Worm (Caenorhabditis elegans): ENCODE measurements around the gene lpr-5.

The lpr-5 gene

DNA sequence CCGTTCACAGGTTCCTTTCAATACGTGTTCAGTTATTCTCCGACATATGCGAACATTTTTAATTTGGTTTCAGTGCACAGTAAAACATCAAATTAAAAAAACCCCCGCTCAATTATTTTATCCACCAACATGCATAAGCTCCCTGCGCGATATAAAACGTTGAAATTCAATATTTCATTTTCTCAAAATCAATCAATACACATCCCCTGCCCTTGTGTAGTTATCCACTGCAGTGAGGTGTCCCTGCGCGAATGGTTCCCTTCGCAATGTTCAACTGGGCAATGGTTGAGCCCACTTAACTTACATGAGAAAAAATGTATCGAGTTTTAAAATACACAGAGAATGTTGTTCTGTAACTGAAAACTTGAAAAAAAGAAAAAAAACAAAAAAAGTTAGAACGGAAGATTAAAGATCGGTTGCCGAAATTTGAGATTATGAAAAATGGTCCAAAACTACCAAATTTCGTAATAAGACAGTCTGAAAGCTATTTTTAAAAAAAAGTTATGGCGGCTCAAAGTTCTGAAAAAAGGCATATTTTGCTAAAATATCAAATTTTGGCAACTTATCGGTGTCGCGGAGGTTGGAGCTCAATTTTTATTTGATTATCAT is 32.2 kb downstream of the lpr-5 start (continued):
- TF ChIP-seq nhr-23 (tag; optimal IDR thresholded peaks at IDR 0.05): peak; percentile 100

ce11 chrX:11095480-11095879 is 33.6 kb downstream of the lpr-5 start:
- no peak for TF ChIP-seq nhr-11 (tag; optimal IDR thresholded peaks at IDR 0.05)
- peak; percentile 30 for TF ChIP-seq R02D3.7 (tag; optimal IDR thresholded peaks at IDR 0.05)
- no peak for TF ChIP-seq sea-2 (GFP tag; optimal IDR thresholded peaks at IDR 0.05)
- peak; percentile 80 for TF ChIP-seq ceh-82 (tag; optimal IDR thresholded peaks at IDR 0.05)
- no peak for TF ChIP-seq snpc-4 (tag; optimal IDR thresholded peaks at IDR 0.05)
- TF ChIP-seq hmg-11 (tag; optimal IDR thresholded peaks at IDR 0.05): peak; percentile 92
- no peak for TF ChIP-seq unc-62 (GFP tag; optimal IDR thresholded peaks at IDR 0.05)
- no peak for TF ChIP-seq unc-39 (tag; optimal IDR thresholded peaks at IDR 0.05)
- TF ChIP-seq ZK546.5 (tag; optimal IDR thresholded peaks at IDR 0.05): no peak
- TF ChIP-seq ama-1 (optimal IDR thresholded peaks at IDR 0.05): no peak
- no peak for TF ChIP-seq mml-1 (tag; optimal IDR thresholded peaks at IDR 0.05)
- TF ChIP-seq ztf-11 (tag; optimal IDR thresholded peaks at IDR 0.05): no peak
- TF ChIP-seq nhr-25 (tag; optimal IDR thresholded peaks at IDR 0.05): peak; percentile 69
- TF ChIP-seq nhr-77 (tag; optimal IDR thresholded peaks at IDR 0.05): peak; percentile 63
- peak; percentile 46 for TF ChIP-seq elt-2 (tag; optimal IDR thresholded peaks at IDR 0.05)
- TF ChIP-seq eor-1 (tag; optimal IDR thresholded peaks at IDR 0.05): no peak
- no peak for TF ChIP-seq aly-2 (tag; optimal IDR thresholded peaks at IDR 0.05)
- peak; percentile 16 for TF ChIP-seq lin-15B (tag; optimal IDR thresholded peaks at IDR 0.05)
- no peak for TF ChIP-seq daf-12 (tag; optimal IDR thresholded peaks at IDR 0.05)
- peak; percentile 65 for TF ChIP-seq skn-1 (tag; optimal IDR thresholded peaks at IDR 0.05)
- TF ChIP-seq ceh-16 (tag; optimal IDR thresholded peaks at IDR 0.05): no peak
- TF ChIP-seq tbx-2 (tag; optimal IDR thresholded peaks at IDR 0.05): peak; percentile 92
- peak; percentile 92 for TF ChIP-seq nhr-43 (tag; optimal IDR thresholded peaks at IDR 0.05; ENCODE audit: poor library complexity, severe bottlenecking)
- TF ChIP-seq nhr-12 (tag; optimal IDR thresholded peaks at IDR 0.05): no peak
- peak in 1 of 3 experiments; percentile 58 for TF ChIP-seq elt-3 (tag; optimal IDR thresholded peaks at IDR 0.05)
- peak; percentile 67 for TF ChIP-seq ceh-28 (tag; optimal IDR thresholded peaks at IDR 0.05)
- TF ChIP-seq nhr-76 (tag; optimal IDR thresholded peaks at IDR 0.05): no peak
- no peak for TF ChIP-seq ceh-9 (tag; optimal IDR thresholded peaks at IDR 0.05)
- TF ChIP-seq lsy-12 (tag; optimal IDR thresholded peaks at IDR 0.05): peak; percentile 87
- no peak for TF ChIP-seq fkh-10 (GFP tag; optimal IDR thresholded peaks at IDR 0.05)
- TF ChIP-seq nhr-23 (tag; optimal IDR thresholded peaks at IDR 0.05): peak; percentile 61
- TF ChIP-seq nfya-1 (tag; optimal IDR thresholded peaks at IDR 0.05; ENCODE audit: insufficient read depth): peak; percentile 66
- TF ChIP-seq pha-4 (tag; optimal IDR thresholded peaks at IDR 0.05): peak; percentile 47
- peak; percentile 76 for TF ChIP-seq lin-39 (tag; optimal IDR thresholded peaks at IDR 0.05)
- TF ChIP-seq zag-1 (tag; optimal IDR thresholded peaks at IDR 0.05): no peak
- no peak for TF ChIP-seq nhr-67 (tag; optimal IDR thresholded peaks at IDR 0.05)
- no peak for TF ChIP-seq nhr-237 (tag; optimal IDR thresholded peaks at IDR 0.05)
- TF ChIP-seq elt-1 (tag; optimal IDR thresholded peaks at IDR 0.05): no peak
- peak; percentile 69 for TF ChIP-seq jun-1 (tag; optimal IDR thresholded peaks at IDR 0.05)
- peak; percentile 19 for TF ChIP-seq pqm-1 (tag; optimal IDR thresholded peaks at IDR 0.05)
- TF ChIP-seq fos-1 (tag; optimal IDR thresholded peaks at IDR 0.05): peak; percentile 2
- peak; percentile 70 for TF ChIP-seq egl-5 (tag; optimal IDR thresholded peaks at IDR 0.05)
- TF ChIP-seq nhr-28 (tag; optimal IDR thresholded peaks at IDR 0.05): no peak
- peak; percentile 26 for TF ChIP-seq ztf-4 (tag; optimal IDR thresholded peaks at IDR 0.05)
- no peak for TF ChIP-seq fkh-2 (tag; optimal IDR thresholded peaks at IDR 0.05)
- TF ChIP-seq egl-27 (tag; optimal IDR thresholded peaks at IDR 0.05): peak; percentile 6
- no peak for TF ChIP-seq mdl-1 (tag; optimal IDR thresholded peaks at IDR 0.05)
